Worm (Caenorhabditis elegans) whole organism, L4/young adult: ENCODE measurements around the gene T28A8.3.

Experiments used
- W03F9.2 ChIP-seq: fragments of 150-350 bp; optimal IDR thresholded peaks from 2 replicates; lab custom pipeline; 2014; ENCODE audit warnings: missing biosample characterization, missing genetic modification characterization
- dao-5 ChIP-seq: sonication (generic microtip); optimal IDR thresholded peaks from 2 replicates; lab custom pipeline; 2016; ENCODE audit warnings: missing genotype, missing genetic modification characterization, moderate library complexity, missing compliant biosample characterization
- him-1 ChIP-seq: sonication (generic microtip); optimal IDR thresholded peaks from 2 replicates; lab custom pipeline; 2016; ENCODE audit warnings: missing genotype, missing genetic modification reagents, missing genetic modification characterization, missing compliant biosample characterization

T28A8.3 gene

ce11 chrIII:13526702-13527101, 20.9 kb downstream of the T28A8.3 start:
- TF ChIP-seq him-1 (no peak), dao-5 (tag; lab: Kevin White, UChicago) (no peak), W03F9.2 (no peak)

- TF ChIP-seq him-1: no peak
- TF ChIP-seq W03F9.2: no peak
- no peak for TF ChIP-seq dao-5 (tag; lab: Kevin White, UChicago)
These were observed 21.7 kb downstream of the T28A8.3 start, which contains the start of gene lron-13 for ce11 chrIII:13527424-13528097. lron-13 (plus strand) TSS chrIII:13527438.

- TF ChIP-seq W03F9.2: no peak
- no peak for TF ChIP-seq dao-5 (tag; lab: Kevin White, UChicago)
- TF ChIP-seq him-1: no peak
These were observed 22.9 kb downstream of the T28A8.3 start for ce11 chrIII:13528513-13529249.

DNA sequence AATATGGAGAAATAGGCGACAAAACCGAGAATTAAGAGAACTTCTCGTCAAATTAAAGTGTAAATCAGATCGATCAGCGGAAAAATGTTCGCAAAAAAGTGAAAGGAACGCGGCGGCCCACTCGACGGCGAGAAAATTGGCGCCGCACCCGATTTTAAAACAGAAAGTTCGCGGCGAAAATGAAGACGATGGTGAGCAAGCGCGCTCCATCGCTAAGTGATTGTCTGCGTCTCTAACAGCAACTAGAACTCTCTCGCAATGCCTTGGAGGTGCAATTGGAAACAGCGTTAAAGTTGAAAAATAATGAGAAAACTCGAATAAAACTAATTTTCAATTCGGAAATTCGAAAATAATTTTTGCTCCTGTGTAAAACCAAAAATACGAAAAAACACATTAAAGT, 24.2 kb downstream of the T28A8.3 start:
- TF ChIP-seq dao-5 (tag; lab: Kevin White, UChicago) (no peak), W03F9.2 (no peak), him-1 (no peak)

DNA sequence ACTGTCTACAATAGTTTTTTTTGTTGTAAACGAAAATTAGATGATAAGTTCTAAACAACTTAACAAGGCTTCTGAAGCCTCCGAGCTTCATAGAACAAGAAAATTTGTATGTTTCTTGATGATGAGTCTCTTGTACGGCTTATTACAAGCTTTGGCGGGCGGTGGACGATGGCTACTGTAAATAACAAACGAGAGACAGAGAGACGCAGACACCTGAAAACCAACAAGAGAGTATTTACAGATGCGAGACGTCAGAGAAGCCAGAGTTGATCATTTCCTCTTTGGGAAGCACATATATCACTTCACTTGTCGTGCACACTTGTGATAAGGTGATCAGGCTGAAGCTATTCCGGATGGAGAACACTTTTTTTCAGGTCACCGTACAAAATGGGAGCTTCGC, 25.0 kb downstream of the T28A8.3 start:
- no peak for TF ChIP-seq him-1
- TF ChIP-seq dao-5 (tag; lab: Kevin White, UChicago): no peak
- TF ChIP-seq W03F9.2: no peak

- TF ChIP-seq dao-5 (tag; lab: Kevin White, UChicago) (no peak), W03F9.2 (no peak), him-1 (no peak)
These were observed 28.9 kb downstream of the T28A8.3 start for ce11 chrIII:13534704-13535103.

DNA sequence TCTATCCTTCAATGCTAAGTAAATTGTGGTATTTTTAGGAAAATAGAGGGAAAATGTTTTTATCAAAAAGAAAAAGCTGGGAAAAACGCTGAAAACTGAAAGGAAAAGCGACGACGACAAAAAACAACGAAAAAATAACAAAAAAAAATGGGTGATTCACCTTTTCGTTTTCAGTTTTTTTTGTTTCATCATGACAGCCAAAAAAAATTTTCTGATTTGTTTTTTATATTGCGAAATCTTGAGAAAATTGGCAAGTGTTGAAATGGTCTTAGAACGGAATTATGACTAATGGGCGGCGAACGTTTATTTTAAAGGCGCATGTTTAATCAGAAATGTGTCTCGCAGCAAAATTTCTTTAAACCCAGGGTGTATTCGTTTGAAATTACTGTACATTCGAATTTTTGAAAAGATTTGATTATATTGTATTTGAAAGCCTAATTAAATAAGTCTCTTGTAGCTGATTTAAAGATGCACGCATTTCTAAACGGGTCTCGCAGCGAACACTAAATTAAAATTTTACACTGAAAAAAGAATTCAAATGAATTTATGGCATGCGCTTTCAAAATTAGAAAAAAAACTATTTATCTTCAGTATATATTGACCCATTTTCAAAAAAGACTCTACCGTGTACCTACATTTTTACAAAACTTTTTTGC, 30.0 kb downstream of the T28A8.3 start:
- TF ChIP-seq him-1: no peak
- TF ChIP-seq dao-5 (tag; lab: Kevin White, UChicago): no peak
- TF ChIP-seq W03F9.2: no peak

- TF ChIP-seq dao-5 (tag; lab: Kevin White, UChicago) (no peak), W03F9.2 (no peak), him-1 (no peak)
These were observed 35.0 kb downstream of the T28A8.3 start for ce11 chrIII:13540791-13541190.

DNA sequence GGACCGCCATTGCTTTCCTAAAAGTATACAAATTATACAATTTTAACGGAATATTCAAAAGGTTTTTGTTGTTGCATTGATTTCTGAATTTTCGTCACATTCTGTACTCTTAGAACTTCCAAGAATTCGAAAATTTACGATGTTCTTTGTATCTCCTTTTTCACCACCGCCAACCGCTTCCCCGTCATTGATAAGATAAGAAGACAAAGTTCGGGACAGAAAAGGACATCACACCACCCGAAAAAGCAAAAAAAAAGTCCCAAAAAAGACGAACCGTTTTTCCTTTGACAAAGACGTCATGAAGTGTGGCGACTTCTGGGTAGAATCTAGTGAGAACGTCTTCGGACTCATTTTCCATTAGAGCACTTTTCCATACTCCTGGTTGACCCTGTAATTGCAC, 36.6 kb downstream of the T28A8.3 start:
- no peak for TF ChIP-seq W03F9.2
- no peak for TF ChIP-seq dao-5 (tag; lab: Kevin White, UChicago)
- TF ChIP-seq him-1: no peak

DNA sequence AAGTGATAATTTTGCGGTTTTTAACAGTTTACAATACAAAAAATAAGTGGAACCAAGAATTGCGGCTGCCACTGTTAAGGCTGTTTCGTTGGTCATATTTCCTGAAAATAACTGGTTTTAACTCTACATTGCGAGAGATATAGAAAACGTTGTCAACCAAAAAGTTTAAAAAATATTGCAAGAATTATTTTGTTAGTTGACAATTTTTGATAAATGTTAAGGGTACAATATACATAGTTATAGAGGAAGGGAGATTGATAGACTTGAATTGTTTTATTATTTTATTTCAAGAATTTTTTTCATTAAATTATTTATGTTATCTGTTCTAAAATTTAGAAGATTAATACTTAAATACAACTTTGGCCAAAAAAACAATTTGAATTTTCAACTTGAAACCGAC, 37.6 kb downstream of the T28A8.3 start, which contains the start of gene acs-5:
acs-5 (minus strand) TSS at position 101 of the 400 bp plus-strand sequence.
- no peak for TF ChIP-seq W03F9.2
- no peak for TF ChIP-seq him-1
- TF ChIP-seq dao-5 (tag; lab: Kevin White, UChicago): no peak

DNA sequence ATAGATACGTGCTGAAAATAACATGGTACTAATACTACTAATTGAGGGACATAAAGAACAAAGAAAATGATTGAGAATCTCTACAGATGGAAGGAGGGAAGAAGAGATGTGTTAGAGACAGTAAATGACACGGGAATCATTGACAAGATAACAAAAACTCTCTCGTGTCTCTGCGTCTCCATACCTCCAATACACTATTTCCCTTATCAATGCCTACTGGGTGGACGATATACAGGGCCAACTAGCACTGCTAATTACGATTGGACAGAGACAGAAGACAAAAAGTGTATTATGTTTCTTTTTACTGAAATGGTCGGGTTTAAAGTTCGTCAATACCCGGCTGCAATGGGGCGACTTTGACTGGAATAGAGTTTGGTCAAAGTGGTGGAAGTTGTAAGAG, 38.8 kb downstream of the T28A8.3 start:
- no peak for TF ChIP-seq W03F9.2
- no peak for TF ChIP-seq him-1
- TF ChIP-seq dao-5 (tag; lab: Kevin White, UChicago): no peak

DNA sequence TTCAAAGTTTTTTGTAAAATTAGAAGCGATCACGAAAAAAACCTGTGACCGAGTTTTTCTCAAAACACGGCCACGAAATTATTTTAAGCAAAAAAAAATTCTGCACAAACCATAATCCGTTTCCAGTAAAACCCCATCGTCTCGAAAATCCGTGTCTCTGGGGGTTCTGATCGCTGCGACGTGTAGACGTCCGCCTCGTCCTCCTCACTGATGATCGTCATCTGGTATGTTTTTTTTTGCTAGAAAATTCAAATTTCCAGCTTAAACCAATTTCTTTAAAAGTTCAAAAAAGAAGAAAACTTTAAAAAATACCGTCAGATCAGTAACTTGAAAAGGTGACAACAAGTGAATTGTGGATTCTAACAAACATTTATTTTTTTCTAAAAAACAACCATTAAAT, 40.7 kb downstream of the T28A8.3 start, which contains the start of gene Y76A2B.4:
Y76A2B.4 (minus strand) TSS at position 241 of the 400 bp plus-strand sequence.
- TF ChIP-seq him-1: no peak
- TF ChIP-seq dao-5 (tag; lab: Kevin White, UChicago): no peak
- TF ChIP-seq W03F9.2: no peak

ce11 chrIII:13548982-13549381, 43.2 kb downstream of the T28A8.3 start, which contains the start of gene mmad-1:
mmad-1 (minus strand) TSS chrIII:13549005.
- peak; percentile 40 for TF ChIP-seq W03F9.2
- TF ChIP-seq dao-5 (tag; lab: Kevin White, UChicago): no peak

- TF ChIP-seq W03F9.2 (no peak), him-1 (no peak), dao-5 (tag; lab: Kevin White, UChicago) (no peak)
These were observed 44.1 kb downstream of the T28A8.3 start for ce11 chrIII:13549960-13550359.

DNA sequence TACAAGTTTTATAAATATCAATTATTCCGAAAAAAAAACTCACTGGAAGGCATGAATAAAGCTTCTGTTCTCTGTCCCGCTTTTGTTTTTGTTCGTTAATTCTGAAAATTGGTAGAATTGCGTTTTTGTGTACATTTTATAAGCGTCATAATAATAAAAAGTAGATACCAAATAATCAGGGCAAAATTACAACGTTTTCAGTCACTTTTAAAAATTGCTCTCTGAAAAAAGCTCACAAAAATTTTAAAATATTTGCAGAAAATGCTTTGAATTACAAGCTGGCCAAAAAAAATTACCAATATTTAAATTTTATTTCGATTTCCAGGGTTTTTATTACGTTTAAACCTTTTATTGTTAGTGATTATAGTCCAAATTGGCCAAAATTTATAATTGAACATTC, 49.4 kb downstream of the T28A8.3 start, which contains the start of gene scav-2:
scav-2 (minus strand) TSS at position 101 of the 400 bp plus-strand sequence.
- no peak for TF ChIP-seq him-1
- no peak for TF ChIP-seq dao-5 (tag; lab: Kevin White, UChicago)
- no peak for TF ChIP-seq W03F9.2
